Fruit fly (Drosophila melanogaster) whole organism: ENCODE data around the gene Nmd3.

Experiments used
- Dll ChIP-seq: fragments of >200 bp; optimal IDR thresholded peaks from 2 replicates; lab custom pipeline; 2017
- pan ChIP-seq: fragments of >200 bp; optimal IDR thresholded peaks from 2 replicates; lab custom pipeline; 2017
- usp ChIP-seq: fragments of >200 bp; optimal IDR thresholded peaks from 2 replicates; lab custom pipeline; 2017; ENCODE audit warnings: missing biosample characterization, missing genetic modification characterization, mixed read lengths

DNA sequence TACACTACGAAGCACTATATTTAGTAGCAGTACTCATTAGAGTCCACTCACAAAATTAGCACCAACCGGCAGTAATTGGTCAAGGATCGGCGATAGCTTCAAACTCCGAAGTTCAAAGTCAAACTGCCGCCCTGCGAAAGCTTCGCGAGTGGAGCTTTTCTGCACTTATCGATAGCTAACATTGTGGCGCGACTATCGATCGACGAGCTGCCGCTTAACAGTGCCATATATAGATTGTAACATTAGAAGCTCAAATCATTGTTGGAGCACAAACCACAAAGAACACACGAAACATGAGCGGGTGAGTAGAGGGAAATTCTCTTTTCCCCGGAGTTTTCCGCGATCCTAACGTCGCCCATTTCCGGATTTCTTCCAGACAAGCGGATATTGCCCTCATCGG, 39.4 kb downstream of the Nmd3 start, which contains the start of gene Pgd:
- TF ChIP-seq Dll (no peak), pan (lab: Kevin White, UChicago) (no peak), usp (GFP tag; lab: Kevin White, UChicago) (no peak)
